Worm (Caenorhabditis elegans) whole organism, L4 larva: Measurements from ENCODE around the gene fipr-4.

Source experiments
- ceh-82 ChIP-seq: sonication (generic microtip); optimal IDR thresholded peaks from 2 replicates; lab custom pipeline; 2017; ENCODE audit warnings: missing biosample characterization, missing genetic modification characterization
- dpl-1 ChIP-seq: fragments of 150-350 bp; optimal IDR thresholded peaks from 2 replicates; lab custom pipeline; 2014; ENCODE audit warnings: missing biosample characterization, missing genetic modification reagents, missing genetic modification characterization
- mep-1 ChIP-seq: fragments of 150-350 bp; sonication (generic microtip); optimal IDR thresholded peaks from 3 replicates; lab custom pipeline; 2014; ENCODE audit warnings: missing biosample characterization, missing genetic modification characterization

ce11 chrV:10206502-10206901, 21.8 kb downstream of the fipr-4 start, which contains the start of gene rpc-25:
- TF ChIP-seq mep-1 (tag; lab: Kevin White, UChicago) (no peak), ceh-82 (tag; lab: Kevin White, UChicago) (no peak), dpl-1 (GFP tag; lab: Kevin White, UChicago) (no peak)
